Fruit fly (Drosophila melanogaster): ENCODE data around the gene CG9536.

Gene CG9536

DNA sequence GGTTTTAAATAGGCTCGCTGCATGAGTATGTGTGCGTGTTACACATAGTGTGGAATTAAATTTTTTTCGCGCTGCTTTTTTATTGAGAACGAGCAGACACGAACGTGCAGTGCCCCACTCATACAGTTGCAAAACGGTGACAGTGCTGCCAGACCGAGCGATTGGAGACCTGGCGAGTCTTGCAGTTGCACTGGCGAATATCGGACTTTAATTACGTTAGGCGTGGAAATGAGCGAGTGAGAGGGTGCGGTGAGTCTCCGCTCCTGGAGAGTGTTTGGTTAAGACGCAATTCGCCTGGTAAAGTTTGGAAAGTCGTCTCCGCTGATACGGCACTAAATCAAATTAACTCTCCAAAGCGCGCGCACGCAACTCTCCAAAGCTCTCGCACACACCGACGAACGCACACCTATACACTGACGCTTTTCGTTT, 4.5 kb upstream of the CG9536 start:
- TF ChIP-seq h (optimal IDR thresholded peaks at IDR 0.05) (no peak), Sin3A (optimal IDR thresholded peaks at IDR 0.05) (no peak), ttk (optimal IDR thresholded peaks at IDR 0.05) (no peak), Myc (optimal IDR thresholded peaks at IDR 0.05) (no peak), insv (optimal IDR thresholded peaks at IDR 0.05) (no peak), psq (optimal IDR thresholded peaks at IDR 0.05) (no peak)

DNA sequence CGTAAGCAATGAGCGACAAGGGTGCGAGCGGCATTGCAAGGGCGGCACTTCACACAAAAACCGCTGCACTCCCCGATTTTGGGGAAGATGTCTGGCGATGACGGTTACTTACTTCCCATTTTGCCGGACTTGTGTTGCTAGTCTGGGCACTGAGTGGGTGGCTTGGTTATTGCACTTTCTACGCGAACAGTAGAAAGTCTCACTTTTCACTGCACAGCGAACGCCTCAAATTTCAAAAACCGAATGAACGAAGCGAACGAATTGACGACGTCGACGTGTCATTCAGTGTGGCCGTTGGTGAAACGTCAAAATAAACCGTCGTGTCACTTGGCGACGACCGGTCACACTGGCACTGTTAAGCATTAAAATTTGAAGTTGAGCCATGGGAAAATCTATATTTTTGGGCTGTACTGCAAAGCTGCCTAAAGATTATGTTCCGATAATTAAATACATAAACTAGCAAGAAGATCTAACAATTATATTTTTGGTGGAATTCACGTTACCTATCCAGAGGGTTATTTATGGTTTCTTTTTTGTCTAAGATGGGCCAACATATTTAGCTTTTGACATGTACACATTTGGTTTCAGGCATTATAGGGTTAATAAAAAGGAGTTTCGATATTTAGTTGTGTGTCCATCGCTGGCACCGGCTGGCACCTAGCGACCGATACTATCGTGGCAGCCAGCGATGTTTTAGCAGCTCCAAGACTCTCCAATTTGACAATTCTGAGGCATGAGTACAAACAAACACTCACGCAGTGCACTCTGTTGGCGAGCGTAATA, 3.6 kb upstream of the CG9536 start, which contains the start of the genes Sec61alpha and Daxx:
Sec61alpha (minus strand) TSS at position 364 of the 783 bp plus-strand sequence.
Daxx (plus strand) TSS at position 718 of the 783 bp plus-strand sequence.
- TF ChIP-seq insv (optimal IDR thresholded peaks at IDR 0.05) (no peak), h (optimal IDR thresholded peaks at IDR 0.05) (no peak), psq (optimal IDR thresholded peaks at IDR 0.05) (no peak), Myc (optimal IDR thresholded peaks at IDR 0.05) (no peak), ttk (optimal IDR thresholded peaks at IDR 0.05) (no peak), Sin3A (optimal IDR thresholded peaks at IDR 0.05) (no peak)

DNA sequence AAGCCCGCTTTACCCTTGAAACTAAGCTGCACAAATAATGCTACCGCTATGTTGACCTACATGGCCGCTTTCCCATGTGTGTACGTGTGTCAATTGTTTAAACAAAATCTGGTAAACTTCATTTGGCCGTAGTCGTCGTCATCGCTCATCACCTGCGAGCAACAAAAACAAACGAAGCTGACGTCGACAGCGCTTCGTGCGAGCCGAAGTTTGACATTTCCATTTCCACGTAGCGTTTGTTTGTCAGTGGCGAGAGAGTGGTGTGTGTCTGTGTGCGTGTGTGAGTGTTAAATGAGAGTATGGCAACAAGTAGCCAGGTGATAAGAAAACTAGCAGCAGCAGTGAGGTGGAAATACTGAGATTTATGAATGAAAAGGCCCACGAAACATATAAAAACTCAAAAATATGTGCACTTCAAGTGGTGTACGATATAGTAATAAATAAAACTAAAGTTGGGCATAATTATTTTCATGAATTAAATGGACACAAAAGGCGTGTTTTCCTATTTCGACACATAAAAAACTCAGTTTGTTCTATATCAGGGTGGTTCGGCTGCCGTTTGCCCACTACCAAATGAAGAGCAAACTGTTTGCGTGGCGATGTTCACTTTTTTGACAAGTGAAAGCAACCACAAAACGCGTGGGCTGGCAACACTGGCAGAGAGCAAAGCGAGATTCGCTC, 2.6 kb upstream of the CG9536 start:
- TF ChIP-seq Sin3A (optimal IDR thresholded peaks at IDR 0.05) (no peak), psq (optimal IDR thresholded peaks at IDR 0.05) (no peak), h (optimal IDR thresholded peaks at IDR 0.05) (no peak), insv (optimal IDR thresholded peaks at IDR 0.05) (no peak)

DNA sequence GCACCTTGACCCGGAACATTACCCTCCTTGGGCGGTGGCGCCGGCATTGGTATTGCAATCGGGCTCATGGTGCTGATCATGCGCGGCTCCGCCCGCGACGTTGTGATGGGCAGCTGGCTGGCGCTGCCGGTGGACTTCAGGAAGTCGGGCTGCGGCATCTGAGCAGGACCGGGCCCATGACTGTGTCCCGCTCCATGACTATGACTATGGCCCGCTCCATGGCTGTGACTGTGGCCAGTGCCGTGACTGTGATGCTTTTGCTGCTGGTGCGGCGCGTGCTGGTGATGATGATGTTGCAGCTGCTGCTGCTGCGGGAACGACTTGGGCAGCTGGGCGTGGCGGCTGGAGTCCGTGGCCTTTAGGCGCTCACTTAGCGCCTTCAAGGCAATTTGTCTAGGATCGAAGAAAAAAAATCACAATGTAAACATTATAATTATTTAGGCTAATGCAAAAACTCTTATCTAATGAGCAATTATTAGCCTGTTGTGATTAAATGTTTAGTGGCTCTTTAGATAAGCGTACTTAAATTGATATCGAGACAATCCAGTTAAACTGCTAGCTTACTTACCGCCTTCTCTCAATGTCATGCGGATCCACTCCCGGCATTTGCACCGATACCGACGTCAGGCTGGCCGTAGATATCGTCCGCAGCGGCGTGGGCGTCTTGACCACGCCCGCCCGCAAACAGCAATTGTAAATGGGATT, 1.7 kb downstream of the CG9536 start:
- TF ChIP-seq h (optimal IDR thresholded peaks at IDR 0.05) (no peak), Myc (optimal IDR thresholded peaks at IDR 0.05) (no peak), ttk (optimal IDR thresholded peaks at IDR 0.05) (no peak), insv (optimal IDR thresholded peaks at IDR 0.05) (no peak), psq (optimal IDR thresholded peaks at IDR 0.05) (no peak), Sin3A (optimal IDR thresholded peaks at IDR 0.05) (no peak)

DNA sequence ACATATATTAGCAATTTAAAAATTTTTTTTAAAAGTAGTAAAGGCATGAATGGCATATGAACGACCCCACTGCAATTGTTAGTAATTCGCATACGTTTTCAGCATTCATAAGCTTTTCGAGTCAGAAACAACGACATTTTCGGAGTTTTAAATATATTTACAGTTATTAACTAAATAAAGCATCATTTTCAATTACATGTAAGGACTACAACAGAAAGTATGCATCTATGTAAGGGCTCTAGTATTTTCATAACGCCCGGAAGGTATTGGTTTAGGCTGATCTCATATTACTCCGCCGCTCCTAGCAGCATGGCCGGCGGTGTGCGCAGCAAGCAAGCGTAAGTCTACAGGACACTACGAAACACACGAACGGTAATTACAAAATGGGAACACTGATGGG, 2.5 kb downstream of the CG9536 start:
- no peak for TF ChIP-seq ttk (optimal IDR thresholded peaks at IDR 0.05)

DNA sequence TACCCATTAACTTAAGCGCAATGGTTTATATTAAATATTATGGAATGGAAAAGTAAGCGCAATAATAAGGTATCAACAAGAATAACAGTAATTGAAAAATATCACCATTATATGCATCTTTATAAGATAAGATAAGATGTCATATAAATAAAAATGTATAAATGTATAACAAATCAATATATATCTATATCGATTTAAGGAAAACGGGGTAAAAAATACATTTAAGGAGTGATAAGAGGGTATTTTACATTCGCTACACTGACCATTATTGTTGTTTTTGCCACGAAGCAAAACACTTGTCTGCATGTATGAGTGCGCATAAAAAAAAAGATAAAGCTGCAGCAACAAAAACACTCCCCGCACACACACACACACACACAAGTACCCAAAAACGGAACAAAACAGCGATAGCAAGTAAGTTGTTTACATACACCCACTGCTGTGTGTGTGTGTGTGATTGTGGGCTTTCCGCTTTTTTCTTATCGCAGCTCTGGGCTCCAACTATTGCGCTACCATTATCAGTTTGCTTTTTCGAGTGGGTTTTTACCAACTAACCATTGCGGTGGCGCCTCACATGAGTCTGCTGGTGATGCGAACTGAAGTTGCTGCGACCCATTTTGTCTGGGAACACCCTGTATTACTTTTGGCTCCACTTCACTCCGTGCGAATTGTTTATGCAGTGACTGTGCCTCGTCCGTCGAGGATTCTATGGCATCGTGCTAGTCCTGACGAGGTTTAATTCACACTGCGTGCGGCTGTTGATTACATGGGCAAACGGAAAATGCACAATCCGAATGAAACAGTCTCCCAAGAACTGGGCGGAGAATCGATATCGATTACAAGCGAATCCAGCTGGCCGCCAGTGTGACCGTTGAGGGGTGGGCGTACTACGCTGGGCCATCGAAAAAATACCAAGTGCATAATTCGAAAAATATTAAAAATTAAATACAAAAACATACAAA, 3.4 kb downstream of the CG9536 start, which contains the start of gene mmy:
mmy (minus strand) TSS at position 829 of the 962 bp plus-strand sequence.
- TF ChIP-seq Myc (optimal IDR thresholded peaks at IDR 0.05) = no peak
- TF ChIP-seq h (optimal IDR thresholded peaks at IDR 0.05) = no peak
- TF ChIP-seq ttk (optimal IDR thresholded peaks at IDR 0.05) = no peak
- TF ChIP-seq Sin3A (optimal IDR thresholded peaks at IDR 0.05) = no peak
- TF ChIP-seq psq (optimal IDR thresholded peaks at IDR 0.05) = no peak
- TF ChIP-seq insv (optimal IDR thresholded peaks at IDR 0.05) = no peak

- TF ChIP-seq Sin3A (optimal IDR thresholded peaks at IDR 0.05) (no peak), insv (optimal IDR thresholded peaks at IDR 0.05) (no peak), ttk (optimal IDR thresholded peaks at IDR 0.05) (no peak), psq (optimal IDR thresholded peaks at IDR 0.05) (no peak), h (optimal IDR thresholded peaks at IDR 0.05) (no peak), Myc (optimal IDR thresholded peaks at IDR 0.05) (no peak)
Observed at dm6 chr2L:6471978-6472776, 4.6 kb downstream of the CG9536 start.

dm6 chr2L:6470100-6470644, 6.6 kb downstream of the CG9536 start:
- TF ChIP-seq h (optimal IDR thresholded peaks at IDR 0.05) (no peak), insv (optimal IDR thresholded peaks at IDR 0.05) (no peak), Myc (optimal IDR thresholded peaks at IDR 0.05) (no peak), psq (optimal IDR thresholded peaks at IDR 0.05) (no peak), ttk (optimal IDR thresholded peaks at IDR 0.05) (no peak), Sin3A (optimal IDR thresholded peaks at IDR 0.05) (no peak)

- TF ChIP-seq Myc (optimal IDR thresholded peaks at IDR 0.05) (no peak), ttk (optimal IDR thresholded peaks at IDR 0.05) (no peak), h (optimal IDR thresholded peaks at IDR 0.05) (no peak), psq (optimal IDR thresholded peaks at IDR 0.05) (no peak), Sin3A (optimal IDR thresholded peaks at IDR 0.05) (no peak), insv (optimal IDR thresholded peaks at IDR 0.05) (no peak)
Observed at dm6 chr2L:6467509-6467908, 9.3 kb downstream of the CG9536 start, which contains the start of gene HemK1. Gene HemK1 (minus strand): TSS chr2L:6467698.

- TF ChIP-seq psq (optimal IDR thresholded peaks at IDR 0.05) (no peak), Sin3A (optimal IDR thresholded peaks at IDR 0.05) (no peak), Myc (optimal IDR thresholded peaks at IDR 0.05) (no peak), insv (optimal IDR thresholded peaks at IDR 0.05) (no peak), ttk (optimal IDR thresholded peaks at IDR 0.05) (no peak), h (optimal IDR thresholded peaks at IDR 0.05) (no peak)
Observed at dm6 chr2L:6465497-6465896, 11.3 kb downstream of the CG9536 start, which contains the start of gene Rchy1. Gene Rchy1 (minus strand): TSS chr2L:6465669.

Measured in Kc167 (cell line).